Worm (Caenorhabditis elegans): ENCODE results near the gene mig-21.

mig-21 gene

ce11 chrIII:5878215-5878614, at the start of gene mig-21, which contains the start of gene F01F1.2:
Gene mig-21, minus strand, starts transcription at chrIII:5878380.
Gene F01F1.2, plus strand, starts transcription at chrIII:5878554.
- TF ChIP-seq lsy-2 (tag; optimal IDR thresholded peaks at IDR 0.05) (peak; percentile 62), unc-39 (tag; optimal IDR thresholded peaks at IDR 0.05) (no peak)

- peak; percentile 9 for TF ChIP-seq lin-13 (tag; optimal IDR thresholded peaks at IDR 0.05)
- TF ChIP-seq mep-1 (tag; optimal IDR thresholded peaks at IDR 0.05), result peak; percentile 4
- TF ChIP-seq pha-4 (tag; optimal IDR thresholded peaks at IDR 0.05), result peak; percentile 1
- TF ChIP-seq nhr-76 (tag; optimal IDR thresholded peaks at IDR 0.05), result no peak
- peak; percentile 72 for TF ChIP-seq ces-1 (GFP tag; optimal IDR thresholded peaks at IDR 0.05)
Observed at ce11 chrIII:5925724-5926123, 47.5 kb upstream of the mig-21 start, which contains the start of the genes dnc-2 and bcl-7. Gene dnc-2, minus strand, starts transcription at chrIII:5925756. Gene bcl-7, plus strand, starts transcription at chrIII:5926086.

ce11 chrIII:5922236-5922635, 44.1 kb upstream of the mig-21 start:
- TF ChIP-seq cnd-1 (tag; optimal IDR thresholded peaks at IDR 0.05) (no peak), ces-1 (GFP tag; optimal IDR thresholded peaks at IDR 0.05) (no peak), zip-8 (tag; optimal IDR thresholded peaks at IDR 0.05) (no peak), mls-2 (tag; optimal IDR thresholded peaks at IDR 0.05) (no peak), tbx-8 (GFP tag; optimal IDR thresholded peaks at IDR 0.05) (no peak), nhr-12 (tag; optimal IDR thresholded peaks at IDR 0.05) (no peak), elt-3 (tag; optimal IDR thresholded peaks at IDR 0.05) (no peak), ceh-39 (tag; optimal IDR thresholded peaks at IDR 0.05) (no peak), lin-32 (GFP tag; optimal IDR thresholded peaks at IDR 0.05) (no peak), hlh-1 (tag; optimal IDR thresholded peaks at IDR 0.05) (no peak), bed-3 (GFP tag; optimal IDR thresholded peaks at IDR 0.05) (no peak)

- no peak for TF ChIP-seq mls-2 (tag; optimal IDR thresholded peaks at IDR 0.05)
- no peak for TF ChIP-seq unc-120 (tag; optimal IDR thresholded peaks at IDR 0.05; ENCODE audit: poor library complexity, severe bottlenecking)
- TF ChIP-seq M03D4.4 (tag; optimal IDR thresholded peaks at IDR 0.05), result no peak
- TF ChIP-seq hlh-1 (tag; optimal IDR thresholded peaks at IDR 0.05), result no peak
- no peak for TF ChIP-seq ceh-43 (GFP tag; optimal IDR thresholded peaks at IDR 0.05)
- no peak for TF ChIP-seq ceh-39 (tag; optimal IDR thresholded peaks at IDR 0.05)
- no peak for TF ChIP-seq tbx-8 (GFP tag; optimal IDR thresholded peaks at IDR 0.05)
- TF ChIP-seq elt-1 (tag; optimal IDR thresholded peaks at IDR 0.05; ENCODE audit: borderline replicate concordance, insufficient read depth), result no peak
- no peak for TF ChIP-seq cnd-1 (tag; optimal IDR thresholded peaks at IDR 0.05)
Observed at ce11 chrIII:5921067-5921678, 43.0 kb upstream of the mig-21 start.

ce11 chrIII:5919799-5920387, 41.7 kb upstream of the mig-21 start, which contains the start of the genes tdo-2 and C28H8.2:
Gene tdo-2, minus strand, starts transcription at chrIII:5919955.
Gene C28H8.2, plus strand, starts transcription at chrIII:5920322.
- TF ChIP-seq sptf-1 (tag; optimal IDR thresholded peaks at IDR 0.05), result no peak
- no peak for TF ChIP-seq unc-39 (tag; optimal IDR thresholded peaks at IDR 0.05)

ce11 chrIII:5917365-5917958, 39.3 kb upstream of the mig-21 start:
- no peak for TF ChIP-seq bed-3 (GFP tag; optimal IDR thresholded peaks at IDR 0.05)
- TF ChIP-seq mep-1 (tag; optimal IDR thresholded peaks at IDR 0.05), result no peak
- TF ChIP-seq ztf-11 (tag; optimal IDR thresholded peaks at IDR 0.05), result no peak
- TF ChIP-seq lin-32 (GFP tag; optimal IDR thresholded peaks at IDR 0.05), result no peak
- TF ChIP-seq blmp-1 (tag; optimal IDR thresholded peaks at IDR 0.05), result no peak
- no peak for TF ChIP-seq zip-8 (tag; optimal IDR thresholded peaks at IDR 0.05)
- no peak for TF ChIP-seq lin-13 (tag; optimal IDR thresholded peaks at IDR 0.05)
- no peak for TF ChIP-seq nhr-237 (tag; optimal IDR thresholded peaks at IDR 0.05)
- no peak for TF ChIP-seq nhr-28 (tag; optimal IDR thresholded peaks at IDR 0.05)

ce11 chrIII:5915926-5916325, 37.7 kb upstream of the mig-21 start:
- TF ChIP-seq zip-8 (tag; optimal IDR thresholded peaks at IDR 0.05) (no peak), sptf-1 (tag; optimal IDR thresholded peaks at IDR 0.05) (no peak), elt-1 (tag; optimal IDR thresholded peaks at IDR 0.05; ENCODE audit: borderline replicate concordance, insufficient read depth) (no peak), drap-1 (GFP tag; optimal IDR thresholded peaks at IDR 0.05) (no peak), unc-62 (GFP tag; optimal IDR thresholded peaks at IDR 0.05) (no peak), hlh-1 (tag; optimal IDR thresholded peaks at IDR 0.05) (no peak), M03D4.4 (tag; optimal IDR thresholded peaks at IDR 0.05) (no peak), tbx-8 (GFP tag; optimal IDR thresholded peaks at IDR 0.05) (no peak), unc-120 (tag; optimal IDR thresholded peaks at IDR 0.05; ENCODE audit: poor library complexity, severe bottlenecking) (no peak), nhr-12 (tag; optimal IDR thresholded peaks at IDR 0.05) (no peak), mep-1 (tag; optimal IDR thresholded peaks at IDR 0.05) (no peak), ham-2 (GFP tag; optimal IDR thresholded peaks at IDR 0.05) (no peak), mab-5 (tag; optimal IDR thresholded peaks at IDR 0.05) (no peak), nhr-76 (tag; optimal IDR thresholded peaks at IDR 0.05) (no peak), snpc-4 (tag; optimal IDR thresholded peaks at IDR 0.05) (no peak), ceh-83 (GFP tag; optimal IDR thresholded peaks at IDR 0.05) (no peak)
